Worm (Caenorhabditis elegans) whole organism, L4 larva: ENCODE results near the gene ttr-37.

ENCODE experiments used
- skn-1 ChIP-seq: fragments of 150-350 bp; optimal IDR thresholded peaks from 2 replicates; lab custom pipeline; 2014; ENCODE audit warnings: missing biosample characterization, missing genetic modification characterization
- unc-39 ChIP-seq: sonication (generic microtip); optimal IDR thresholded peaks from 2 replicates; lab custom pipeline; 2017; ENCODE audit warnings: missing biosample characterization, missing genetic modification characterization

ce11 chrX:1293471-1293870 lies 43.5 kb downstream of the ttr-37 start:
- no peak for TF ChIP-seq unc-39 (tag; lab: Kevin White, UChicago)
- no peak for TF ChIP-seq skn-1 (tag; lab: Kevin White, UChicago)
